Worm (Caenorhabditis elegans): Measurements from ENCODE around the gene C37H5.14.

Gene C37H5.14

ce11 chrV:4862737-4863136, 28.6 kb upstream of the C37H5.14 start, which contains the start of gene C37H5.13:
TSS of gene C37H5.13 (minus strand) at chrV:4862965.
- no peak for TF ChIP-seq ceh-82 (tag; optimal IDR thresholded peaks at IDR 0.05)
- TF ChIP-seq hmg-11 (tag; optimal IDR thresholded peaks at IDR 0.05), result peak; percentile 69
- TF ChIP-seq pha-4 (tag; optimal IDR thresholded peaks at IDR 0.05), result peak; percentile 74
- peak; percentile 4 for TF ChIP-seq skn-1 (tag; optimal IDR thresholded peaks at IDR 0.05)
- TF ChIP-seq nfya-1 (tag; optimal IDR thresholded peaks at IDR 0.05; ENCODE audit: insufficient read depth), result peak; percentile 27
- peak; percentile 24 for TF ChIP-seq pqm-1 (tag; optimal IDR thresholded peaks at IDR 0.05)
- TF ChIP-seq snpc-4 (tag; optimal IDR thresholded peaks at IDR 0.05), result no peak

ce11 chrV:4860525-4860924, 26.3 kb upstream of the C37H5.14 start:
- no peak for TF ChIP-seq pha-4 (tag; optimal IDR thresholded peaks at IDR 0.05)
- TF ChIP-seq nhr-23 (tag; optimal IDR thresholded peaks at IDR 0.05), result peak; percentile 1
- TF ChIP-seq fos-1 (tag; optimal IDR thresholded peaks at IDR 0.05), result no peak
- no peak for TF ChIP-seq zag-1 (tag; optimal IDR thresholded peaks at IDR 0.05)
- no peak for TF ChIP-seq nhr-12 (tag; optimal IDR thresholded peaks at IDR 0.05)
- peak; percentile 30 for TF ChIP-seq hmg-11 (tag; optimal IDR thresholded peaks at IDR 0.05)
- TF ChIP-seq egl-27 (tag; optimal IDR thresholded peaks at IDR 0.05), result no peak
- TF ChIP-seq R02D3.7 (tag; optimal IDR thresholded peaks at IDR 0.05), result no peak
- no peak for TF ChIP-seq ztf-4 (tag; optimal IDR thresholded peaks at IDR 0.05)
- no peak for TF ChIP-seq ztf-11 (tag; optimal IDR thresholded peaks at IDR 0.05)
- TF ChIP-seq nhr-67 (tag; optimal IDR thresholded peaks at IDR 0.05), result no peak
- peak; percentile 7 for TF ChIP-seq nhr-25 (tag; optimal IDR thresholded peaks at IDR 0.05)
- peak; percentile 53 for TF ChIP-seq nfya-1 (tag; optimal IDR thresholded peaks at IDR 0.05; ENCODE audit: insufficient read depth)
- no peak for TF ChIP-seq lin-39 (tag; optimal IDR thresholded peaks at IDR 0.05)

- TF ChIP-seq ztf-4 (tag; optimal IDR thresholded peaks at IDR 0.05) (no peak), elt-1 (tag; optimal IDR thresholded peaks at IDR 0.05) (no peak), elt-2 (tag; optimal IDR thresholded peaks at IDR 0.05) (no peak), zag-1 (tag; optimal IDR thresholded peaks at IDR 0.05) (no peak), ZK546.5 (tag; optimal IDR thresholded peaks at IDR 0.05) (no peak), eor-1 (tag; optimal IDR thresholded peaks at IDR 0.05) (no peak), lin-39 (tag; optimal IDR thresholded peaks at IDR 0.05) (no peak), unc-62 (GFP tag; optimal IDR thresholded peaks at IDR 0.05) (no peak), ceh-9 (tag; optimal IDR thresholded peaks at IDR 0.05) (no peak)
Measured at ce11 chrV:4857561-4857960, 23.4 kb upstream of the C37H5.14 start.

ce11 chrV:4851969-4852368, 17.8 kb upstream of the C37H5.14 start:
- TF ChIP-seq lsy-12 (tag; optimal IDR thresholded peaks at IDR 0.05) (no peak), snpc-4 (tag; optimal IDR thresholded peaks at IDR 0.05) (no peak), unc-62 (GFP tag; optimal IDR thresholded peaks at IDR 0.05) (no peak), sea-2 (GFP tag; optimal IDR thresholded peaks at IDR 0.05) (no peak)

- no peak for TF ChIP-seq ztf-11 (tag; optimal IDR thresholded peaks at IDR 0.05)
- no peak for TF ChIP-seq ZK546.5 (tag; optimal IDR thresholded peaks at IDR 0.05)
Measured at ce11 chrV:4851138-4851537, 17.0 kb upstream of the C37H5.14 start, which contains the start of gene nex-4. TSS of gene nex-4 (plus strand) at chrV:4851438.

ce11 chrV:4850446-4850845, 16.3 kb upstream of the C37H5.14 start:
- no peak for TF ChIP-seq tbx-2 (tag; optimal IDR thresholded peaks at IDR 0.05)

ce11 chrV:4847424-4847823, 13.2 kb upstream of the C37H5.14 start, which contains the start of gene abhd-5.1:
TSS of gene abhd-5.1 (plus strand) at chrV:4847653.
- TF ChIP-seq elt-2 (tag; optimal IDR thresholded peaks at IDR 0.05) (peak; percentile 7), lsy-12 (tag; optimal IDR thresholded peaks at IDR 0.05) (no peak), elt-1 (tag; optimal IDR thresholded peaks at IDR 0.05) (no peak), zag-1 (tag; optimal IDR thresholded peaks at IDR 0.05) (no peak), ama-1 (optimal IDR thresholded peaks at IDR 0.05) (no peak), elt-3 (tag; optimal IDR thresholded peaks at IDR 0.05) (no peak), ztf-4 (tag; optimal IDR thresholded peaks at IDR 0.05) (no peak), egl-5 (tag; optimal IDR thresholded peaks at IDR 0.05) (no peak), jun-1 (tag; optimal IDR thresholded peaks at IDR 0.05) (no peak), nhr-23 (tag; optimal IDR thresholded peaks at IDR 0.05) (no peak), fkh-2 (tag; optimal IDR thresholded peaks at IDR 0.05) (no peak), pha-4 (tag; optimal IDR thresholded peaks at IDR 0.05) (peak; percentile 63), mdl-1 (tag; optimal IDR thresholded peaks at IDR 0.05) (no peak), eor-1 (tag; optimal IDR thresholded peaks at IDR 0.05) (no peak), daf-12 (tag; optimal IDR thresholded peaks at IDR 0.05) (no peak), lin-39 (tag; optimal IDR thresholded peaks at IDR 0.05) (no peak)

Measured in whole organism, L3 larva.